Worm (Caenorhabditis elegans) whole organism, young adult: ENCODE measurements around the gene F17C11.22.

ENCODE experiments used
- B0035.1 ChIP-seq: sonication (generic microtip); optimal IDR thresholded peaks from 2 replicates; lab custom pipeline; 2016; ENCODE audit warnings: missing genetic modification characterization, mild to moderate bottlenecking, missing compliant biosample characterization, missing genotype, missing genetic modification reagents
- B0336.3 ChIP-seq: fragments of 200-800 bp; sonication (Bioruptor generic); IDR thresholded peaks from 2 replicates; pipeline ENCODE4 v1.3.6; 2022; ENCODE audit warnings: missing genetic modification characterization, missing compliant biosample characterization
- F10E7.11 ChIP-seq: sonication (generic microtip); optimal IDR thresholded peaks from 2 replicates; lab custom pipeline; 2017; ENCODE audit warnings: mild to moderate bottlenecking, missing genetic modification characterization, moderate library complexity, missing compliant biosample characterization
- F23B12.7 ChIP-seq: sonication (generic microtip); optimal IDR thresholded peaks from 2 replicates; lab custom pipeline; 2017; ENCODE audit warnings: missing genetic modification characterization, mild to moderate bottlenecking, missing compliant biosample characterization, antibody characterized with exemption, moderate library complexity; ENCODE audit not compliant: insufficient read depth
- T07F8.4 ChIP-seq: sonication (generic microtip); optimal IDR thresholded peaks from 2 replicates; lab custom pipeline; 2016; ENCODE audit warnings: mild to moderate bottlenecking, missing genetic modification characterization, moderate library complexity, missing compliant biosample characterization
- Y53G8AR.9 ChIP-seq: fragments of 200-800 bp; sonication (Bioruptor generic); conservative IDR thresholded peaks from 2 replicates; pipeline ENCODE4 v1.3.6; 2022; ENCODE audit warnings: missing genetic modification reagents, missing genetic modification characterization, missing compliant biosample characterization
- Y56A3A.18 ChIP-seq: fragments of 200-800 bp; sonication (Bioruptor generic); IDR thresholded peaks from 2 replicates; pipeline ENCODE4 v1.3.6; 2022; ENCODE audit warnings: missing genetic modification reagents, missing genetic modification characterization, missing compliant biosample characterization
- Y67H2A.10 ChIP-seq: fragments of 200-800 bp; sonication (Bioruptor generic); conservative IDR thresholded peaks from 2 replicates; pipeline ENCODE4 v1.3.6; 2022; ENCODE audit warnings: missing genetic modification reagents, missing genetic modification characterization, missing compliant biosample characterization
- Y79H2A.3 ChIP-seq: fragments of 200-800 bp; sonication (Bioruptor generic); conservative IDR thresholded peaks from 2 replicates; pipeline ENCODE4 v1.3.6; 2022; ENCODE audit warnings: missing genetic modification reagents, missing genetic modification characterization, missing compliant biosample characterization
- Y95B8A.8 ChIP-seq: fragments of 200-800 bp; sonication (Bioruptor generic); IDR thresholded peaks from 2 replicates; pipeline ENCODE4 v1.3.6; 2022; ENCODE audit warnings: missing genetic modification reagents, missing genetic modification characterization, missing compliant biosample characterization
- ZK185.1 ChIP-seq: sonication (generic microtip); optimal IDR thresholded peaks from 2 replicates; lab custom pipeline; 2016; ENCODE audit warnings: mild to moderate bottlenecking, missing genetic modification characterization, missing compliant biosample characterization; ENCODE audit not compliant: poor library complexity, severe bottlenecking
- ama-1 ChIP-seq, 3 experiments: fragments of 150-350 bp in 1 of 3; sonication (generic microtip) in 2 of 3; optimal IDR thresholded peaks; 2 replicates each; lab custom pipeline; 2014 to 2018; ENCODE audit warnings: missing biosample characterization in 2 of 3, missing genetic modification characterization in 2 of 3, missing genetic modification reagents in 2 of 3
- atf-7 ChIP-seq: sonication (generic microtip); optimal IDR thresholded peaks from 2 replicates; lab custom pipeline; 2017; ENCODE audit warnings: mild to moderate bottlenecking, missing genetic modification characterization, missing compliant biosample characterization
- attf-3 ChIP-seq: fragments of 200-800 bp; sonication (Bioruptor generic); conservative IDR thresholded peaks from 2 replicates; pipeline ENCODE4 v1.3.6; 2022; ENCODE audit warnings: missing genetic modification reagents, missing genetic modification characterization, missing compliant biosample characterization
- attf-5 ChIP-seq: fragments of 200-800 bp; sonication (Bioruptor generic); optimal IDR thresholded peaks from 2 replicates; lab custom pipeline; 2018; ENCODE audit warnings: mild to moderate bottlenecking, missing genetic modification characterization, missing compliant biosample characterization
- attf-6 ChIP-seq: fragments of 200-800 bp; sonication (Bioruptor generic); IDR thresholded peaks from 2 replicates; pipeline ENCODE4 v1.3.6; 2022; ENCODE audit warnings: missing genetic modification reagents, missing genetic modification characterization, missing compliant biosample characterization
- ceh-27 ChIP-seq: fragments of 200-800 bp; sonication (Bioruptor generic); optimal IDR thresholded peaks from 2 replicates; lab custom pipeline; 2018; ENCODE audit warnings: mild to moderate bottlenecking, missing genetic modification characterization, moderate library complexity, missing compliant biosample characterization
- ceh-58 ChIP-seq: fragments of 200-800 bp; sonication (Bioruptor generic); IDR thresholded peaks from 2 replicates; pipeline ENCODE4 v1.3.6; 2022; ENCODE audit warnings: missing genetic modification characterization, missing compliant biosample characterization
- ceh-79 ChIP-seq: sonication (generic microtip); optimal IDR thresholded peaks from 2 replicates; lab custom pipeline; 2017; ENCODE audit warnings: mild to moderate bottlenecking, missing genetic modification characterization, missing compliant biosample characterization
- dox-1 ChIP-seq: fragments of 200-800 bp; sonication (Bioruptor generic); IDR thresholded peaks from 2 replicates; pipeline ENCODE4 v1.3.6; 2022; ENCODE audit warnings: missing genetic modification reagents, missing genetic modification characterization, missing compliant biosample characterization
- dpff-1 ChIP-seq: sonication (generic microtip); optimal IDR thresholded peaks from 2 replicates; lab custom pipeline; 2017; ENCODE audit warnings: mild to moderate bottlenecking, missing genetic modification characterization, missing compliant biosample characterization
- efl-1 ChIP-seq: fragments of 150-350 bp; optimal IDR thresholded peaks from 2 replicates; lab custom pipeline; 2014; ENCODE audit warnings: missing biosample characterization, missing genetic modification reagents, missing genetic modification characterization
- egl-44 ChIP-seq: fragments of 200-800 bp; sonication (Bioruptor generic); IDR thresholded peaks from 2 replicates; pipeline ENCODE4 v1.3.6; 2022; ENCODE audit warnings: missing genetic modification reagents, missing genetic modification characterization, missing compliant biosample characterization
- egrh-3 ChIP-seq: fragments of 200-800 bp; sonication (Bioruptor generic); IDR thresholded peaks from 2 replicates; pipeline ENCODE4 v1.3.6; 2022; ENCODE audit warnings: missing genetic modification reagents, missing genetic modification characterization, missing compliant biosample characterization
- ekl-4 ChIP-seq: fragments of 200-800 bp; sonication (Bioruptor generic); IDR thresholded peaks from 2 replicates; pipeline ENCODE4 v1.3.6; 2022; ENCODE audit warnings: missing genetic modification reagents, missing genetic modification characterization, missing compliant biosample characterization
- gei-17 ChIP-seq: fragments of 200-800 bp; sonication (Bioruptor generic); optimal IDR thresholded peaks from 2 replicates; lab custom pipeline; 2018; ENCODE audit warnings: mild to moderate bottlenecking, missing genetic modification characterization, missing compliant biosample characterization
- him-1 ChIP-seq: sonication (generic microtip); optimal IDR thresholded peaks from 2 replicates; lab custom pipeline; 2016; ENCODE audit warnings: missing genotype, missing genetic modification reagents, missing genetic modification characterization, missing compliant biosample characterization
- hlh-26 ChIP-seq: fragments of 200-800 bp; sonication (Bioruptor generic); conservative IDR thresholded peaks from 2 replicates; pipeline ENCODE4 v1.3.6; 2022; ENCODE audit warnings: missing genetic modification reagents, missing genetic modification characterization, missing compliant biosample characterization
- hmg-20 ChIP-seq: fragments of 200-800 bp; sonication (Bioruptor generic); IDR thresholded peaks from 2 replicates; pipeline ENCODE4 v1.3.6; 2022; ENCODE audit warnings: missing genetic modification reagents, missing genetic modification characterization, missing compliant biosample characterization
- hrde-1 ChIP-seq: sonication (generic microtip); optimal IDR thresholded peaks from 2 replicates; lab custom pipeline; 2016; ENCODE audit warnings: missing genetic modification characterization, mild to moderate bottlenecking, missing compliant biosample characterization, moderate library complexity, missing genotype, missing genetic modification reagents, borderline replicate concordance
- lag-1 ChIP-seq: fragments of 200-800 bp; sonication (Bioruptor generic); IDR thresholded peaks from 2 replicates; pipeline ENCODE4 v1.3.6; 2022; ENCODE audit warnings: missing genetic modification reagents, missing genetic modification characterization, missing compliant biosample characterization
- let-607 ChIP-seq, 2 experiments: fragments of 200-800 bp in 1 of 2; sonication (Bioruptor generic) in 1 of 2; sonication (generic microtip) in 1 of 2; optimal IDR thresholded peaks; 2 replicates each; lab custom pipeline; 2016 to 2018; ENCODE audit warnings: mild to moderate bottlenecking in 2 of 2, missing compliant biosample characterization in 2 of 2, missing genetic modification characterization in 2 of 2, moderate library complexity in 2 of 2, missing genotype in 1 of 2
- lin-35 ChIP-seq, 3 experiments: fragments of 150-350 bp in 2 of 3; sonication (generic microtip) in 1 of 3; optimal IDR thresholded peaks; 2 replicates each; lab custom pipeline; 2014 to 2018; ENCODE audit warnings: missing biosample characterization in 3 of 3, missing genetic modification characterization in 3 of 3, missing genetic modification reagents in 3 of 3
- lin-40 ChIP-seq: sonication (generic microtip); optimal IDR thresholded peaks from 2 replicates; lab custom pipeline; 2016; ENCODE audit warnings: missing genetic modification characterization, mild to moderate bottlenecking, missing compliant biosample characterization, missing genotype, missing genetic modification reagents
- lsl-1 ChIP-seq: fragments of 200-800 bp; sonication (Bioruptor generic); optimal IDR thresholded peaks from 2 replicates; lab custom pipeline; 2018; ENCODE audit warnings: mild to moderate bottlenecking, missing genetic modification characterization, moderate library complexity, missing compliant biosample characterization
- madf-8 ChIP-seq: fragments of 200-800 bp; sonication (Bioruptor generic); conservative IDR thresholded peaks from 2 replicates; pipeline ENCODE4 v1.3.6; 2022; ENCODE audit warnings: missing genetic modification reagents, missing genetic modification characterization, missing compliant biosample characterization
- mcd-1 ChIP-seq: fragments of 200-800 bp; sonication (Bioruptor generic); IDR thresholded peaks from 2 replicates; pipeline ENCODE4 v1.3.6; 2022; ENCODE audit warnings: missing genetic modification reagents, missing genetic modification characterization, missing compliant biosample characterization
- mxl-1 ChIP-seq: sonication (generic microtip); optimal IDR thresholded peaks from 2 replicates; lab custom pipeline; 2016; ENCODE audit warnings: missing genetic modification characterization, missing compliant biosample characterization
- nfya-1 ChIP-seq: sonication (generic microtip); optimal IDR thresholded peaks from 2 replicates; lab custom pipeline; 2017; ENCODE audit warnings: antibody characterized with exemption, missing compliant biosample characterization, missing genetic modification characterization, borderline replicate concordance; ENCODE audit not compliant: insufficient read depth
- nhr-80 ChIP-seq: sonication (generic microtip); optimal IDR thresholded peaks from 2 replicates; lab custom pipeline; 2016; ENCODE audit warnings: missing genetic modification characterization, missing compliant biosample characterization
- pbrm-1 ChIP-seq: fragments of 200-800 bp; sonication (Bioruptor generic); IDR thresholded peaks from 2 replicates; pipeline ENCODE4 v1.3.6; 2022; ENCODE audit warnings: missing genetic modification reagents, missing genetic modification characterization, missing compliant biosample characterization
- sdz-38 ChIP-seq: sonication (generic microtip); optimal IDR thresholded peaks from 2 replicates; lab custom pipeline; 2016; ENCODE audit warnings: missing genotype, missing genetic modification characterization, missing compliant biosample characterization
- tbp1 ChIP-seq: fragments of 200-800 bp; sonication (Bioruptor generic); optimal IDR thresholded peaks from 2 replicates; lab custom pipeline; 2018; ENCODE audit warnings: mild to moderate bottlenecking, missing genetic modification characterization, missing compliant biosample characterization
- zim-3 ChIP-seq: sonication (generic microtip); optimal IDR thresholded peaks from 2 replicates; lab custom pipeline; 2017; ENCODE audit warnings: mild to moderate bottlenecking, missing genetic modification characterization, moderate library complexity, missing compliant biosample characterization
- ztf-25 ChIP-seq: fragments of 200-800 bp; sonication (Bioruptor generic); IDR thresholded peaks from 2 replicates; pipeline ENCODE4 v1.3.6; 2022; ENCODE audit warnings: missing genetic modification reagents, missing genetic modification characterization, missing compliant biosample characterization
- ztf-26 ChIP-seq: sonication (generic microtip); optimal IDR thresholded peaks from 2 replicates; lab custom pipeline; 2017; ENCODE audit warnings: missing genetic modification characterization, missing compliant biosample characterization
- ztf-6 ChIP-seq: fragments of 200-800 bp; sonication (Bioruptor generic); IDR thresholded peaks from 2 replicates; pipeline ENCODE4 v1.3.6; 2022; ENCODE audit warnings: missing genetic modification reagents, missing genetic modification characterization, missing compliant biosample characterization

F17C11.22 gene

DNA sequence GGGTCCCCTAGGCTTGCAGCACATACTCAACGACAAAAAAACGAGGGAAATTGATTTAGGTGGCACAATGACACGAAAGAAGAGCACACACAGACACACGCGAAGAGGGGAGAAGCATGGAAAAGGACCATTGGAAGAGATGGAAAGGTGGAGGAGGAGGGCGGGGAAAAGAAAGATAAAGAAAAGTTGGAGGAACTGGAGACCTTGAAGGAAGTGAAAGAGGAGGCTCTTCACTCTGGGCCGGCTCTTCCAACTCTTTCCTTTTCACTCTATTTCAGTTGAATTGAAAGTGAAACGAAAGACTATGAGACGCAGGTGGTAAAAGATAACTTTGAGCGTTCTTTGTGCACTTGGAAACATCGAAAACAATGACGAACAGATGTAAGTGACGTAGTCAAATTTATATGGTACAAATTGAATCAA is 8.5 kb downstream of the F17C11.22 start (continued):
- TF ChIP-seq Y56A3A.18 (0 out of 2 replicates have a peak, but pooled peaks have one; percentile 43), hlh-26 (no peak), sdz-38 (no peak), attf-6 (GFP tag; lab: Robert Waterston, UW) (no peak), B0336.3 (GFP tag; lab: Robert Waterston, UW) (peak; percentile 36; the same call in 1 of the 2 replicates), zim-3 (tag; lab: Kevin White, UChicago) (no peak), ztf-25 (GFP tag; lab: Robert Waterston, UW) (no peak), lsl-1 (GFP tag; lab: Kevin White, UChicago) (no peak), lin-40 (peak; percentile 34), ztf-26 (tag; lab: Kevin White, UChicago) (no peak), ceh-79 (tag; lab: Kevin White, UChicago) (no peak), ztf-6 (GFP tag; lab: Robert Waterston, UW) (no peak), atf-7 (peak; percentile 48), mxl-1 (tag; lab: Kevin White, UChicago) (no peak), ama-1 (optimal IDR thresholded peaks at IDR 0.05; lab: Kevin White, UChicago) (no peak), ama-1 (GFP tag; optimal IDR thresholded peaks at IDR 0.05; lab: Kevin White, UChicago) (no peak), Y95B8A.8 (GFP tag; lab: Robert Waterston, UW) (no peak), nfya-1 (no peak), Y79H2A.3 (GFP tag; lab: Robert Waterston, UW) (no peak), hrde-1 (tag; lab: Kevin White, UChicago) (no peak), attf-5 (GFP tag; lab: Kevin White, UChicago) (peak; percentile 38), T07F8.4 (tag; lab: Kevin White, UChicago) (no peak), dox-1 (GFP tag; lab: Robert Waterston, UW) (peak; percentile 44; the same call in 1 of the 2 replicates), mcd-1 (GFP tag; lab: Robert Waterston, UW) (peak; percentile 29; the same call in 1 of the 2 replicates), Y67H2A.10 (no peak), dpff-1 (tag; lab: Kevin White, UChicago) (no peak), hmg-20 (GFP tag; lab: Robert Waterston, UW) (no peak), egrh-3 (GFP tag; lab: Robert Waterston, UW) (no peak), lin-35 (GFP tag; optimal IDR thresholded peaks at IDR 0.05; lab: Kevin White, UChicago) (no peak), ceh-27 (GFP tag; lab: Kevin White, UChicago) (peak; percentile 67), B0035.1 (tag; lab: Kevin White, UChicago) (no peak), him-1 (tag; lab: Kevin White, UChicago) (no peak), lag-1 (no peak), nhr-80 (tag; lab: Kevin White, UChicago) (peak; percentile 7), gei-17 (no peak), efl-1 (GFP tag; lab: Kevin White, UChicago) (no peak), F23B12.7 (tag; lab: Kevin White, UChicago) (no peak), ZK185.1 (tag; lab: Kevin White, UChicago) (peak; percentile 19), ceh-58 (GFP tag; lab: Robert Waterston, UW) (no peak), madf-8 (GFP tag; lab: Robert Waterston, UW) (no peak)

DNA sequence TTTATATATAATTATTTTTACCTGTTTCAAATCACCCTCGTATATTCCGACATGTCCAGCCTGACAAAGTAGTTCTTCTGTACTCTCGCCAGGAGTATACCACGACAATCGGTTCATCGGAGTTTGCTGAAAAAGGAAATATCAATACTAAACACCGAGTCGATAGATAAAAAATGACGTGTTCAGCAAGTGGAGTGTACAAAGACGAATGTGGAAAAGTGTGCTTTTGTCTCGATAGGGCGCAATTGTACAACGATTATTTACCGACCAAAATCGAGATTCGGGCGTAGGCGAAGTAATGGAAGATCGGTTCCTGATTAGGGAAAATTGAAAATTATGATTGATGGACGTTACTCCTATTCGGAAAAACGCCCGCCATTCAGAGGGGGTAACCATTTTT is 9.4 kb downstream of the F17C11.22 start, which contains the start of gene vps-36:
Gene vps-36 (minus strand): TSS at position 126 of the 400 bp plus-strand sequence.
- TF ChIP-seq nhr-80 (tag; lab: Kevin White, UChicago) (peak; percentile 90), B0035.1 (tag; lab: Kevin White, UChicago) (no peak), ztf-26 (tag; lab: Kevin White, UChicago) (no peak), atf-7 (peak; percentile 11), attf-3 (no peak), lin-35 (GFP tag; optimal IDR thresholded peaks at IDR 0.05; lab: Kevin White, UChicago) (no peak), hrde-1 (tag; lab: Kevin White, UChicago) (no peak), egl-44 (GFP tag; lab: Robert Waterston, UW) (no peak), Y53G8AR.9 (GFP tag; lab: Robert Waterston, UW) (0 out of 2 replicates have a peak, but pooled peaks have one; percentile 10), dox-1 (GFP tag; lab: Robert Waterston, UW) (peak; percentile 48), hlh-26 (no peak), pbrm-1 (GFP tag; lab: Robert Waterston, UW) (peak; percentile 57; the same call in 1 of the 2 replicates), tbp1 (GFP tag; lab: Kevin White, UChicago) (no peak), F10E7.11 (tag; lab: Kevin White, UChicago) (no peak), let-607 (tag; optimal IDR thresholded peaks at IDR 0.05; lab: Kevin White, UChicago) (peak; percentile 37 to 77), ekl-4 (GFP tag; lab: Robert Waterston, UW) (0 out of 2 replicates have a peak, but pooled peaks have one; percentile 43)
